Fruit fly (Drosophila melanogaster): ENCODE measurements around the gene CG3744.

CG3744 gene

DNA sequence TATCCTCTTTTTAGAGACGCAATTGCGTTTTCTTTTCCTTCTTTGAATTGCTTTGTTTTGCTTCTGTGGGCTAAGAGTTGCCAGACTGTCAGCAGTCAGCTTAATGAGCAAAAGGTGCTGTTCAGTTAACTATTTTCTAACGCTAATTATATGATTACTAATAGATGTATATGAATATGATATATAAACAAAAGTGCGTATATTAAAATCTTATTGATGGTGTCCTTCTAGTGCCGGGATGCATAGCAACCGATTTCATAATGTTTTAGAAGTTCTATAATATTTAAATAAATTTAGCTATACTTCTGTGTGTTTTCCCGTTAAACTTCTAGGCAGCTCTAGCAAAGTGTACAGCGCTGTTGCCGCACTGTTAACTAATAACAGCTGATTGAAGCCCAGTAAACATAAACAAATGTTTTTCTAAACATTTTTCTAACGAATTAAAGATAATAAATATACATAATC, 46.5 kb downstream of the CG3744 start, which contains the start of the genes Kaz and CG43273 (continued):
- TF ChIP-seq Sry-β (GFP tag; optimal IDR thresholded peaks at IDR 0.05) (peak; percentile 100), CG9932 (GFP tag; IDR thresholded peaks at IDR 0.05) (peak; percentile 78), tin (GFP tag; optimal IDR thresholded peaks at IDR 0.05) (peak; percentile 52), CG10654 (GFP tag; optimal IDR thresholded peaks at IDR 0.05) (peak; percentile 17), BEAF-32 (GFP tag; optimal IDR thresholded peaks at IDR 0.05) (peak; percentile 27), CG30020 (tag; optimal IDR thresholded peaks at IDR 0.05) (peak; percentile 68), Xbp1 (GFP tag; optimal IDR thresholded peaks at IDR 0.05) (peak; percentile 75), CG2202 (tag; optimal IDR thresholded peaks at IDR 0.05) (peak; percentile 12), pnt (GFP tag; optimal IDR thresholded peaks at IDR 0.05) (peak; percentile 3), CG2116 (GFP tag; optimal IDR thresholded peaks at IDR 0.05) (peak; percentile 60), crp (GFP tag; optimal IDR thresholded peaks at IDR 0.05) (peak; percentile 34 to 89), Hr3 (GFP tag; optimal IDR thresholded peaks at IDR 0.05) (peak; percentile 48), tll (GFP tag; optimal IDR thresholded peaks at IDR 0.05) (peak in 1 of 2 experiments; percentile 28), repo (GFP tag; optimal IDR thresholded peaks at IDR 0.05) (no peak), Med (GFP tag) (peak; percentile 81), Xrp1 (GFP tag; IDR thresholded peaks at IDR 0.05) (peak; percentile 40; the same call in 1 of the 2 replicates), br (optimal IDR thresholded peaks at IDR 0.05) (no peak), CG15514 (GFP tag; optimal IDR thresholded peaks at IDR 0.05) (peak; percentile 37), CG18599 (GFP tag; optimal IDR thresholded peaks at IDR 0.05) (peak; percentile 67), YL-1 (GFP tag; optimal IDR thresholded peaks at IDR 0.05) (peak; percentile 69), pzg (GFP tag; optimal IDR thresholded peaks at IDR 0.05) (peak; percentile 35), CG4820 (GFP tag; optimal IDR thresholded peaks at IDR 0.05) (peak; percentile 42), wdn (GFP tag; IDR thresholded peaks at IDR 0.05) (0 out of 2 replicates have a peak, but pooled peaks have one; percentile 19), gsb-n (tag; optimal IDR thresholded peaks at IDR 0.05) (no peak), CG8281 (tag; optimal IDR thresholded peaks at IDR 0.05) (no peak), slou (GFP tag; optimal IDR thresholded peaks at IDR 0.05) (peak; percentile 35), Scr (GFP tag; IDR thresholded peaks at IDR 0.05; ENCODE audit: partially characterized antibody) (peak; percentile 30; the same call in 1 of the 2 replicates), HLH4C (GFP tag; IDR thresholded peaks at IDR 0.05; ENCODE audit: partially characterized antibody) (no peak), psq (GFP tag; optimal IDR thresholded peaks at IDR 0.05) (peak; percentile 43), CoRest (tag; optimal IDR thresholded peaks at IDR 0.05) (peak; percentile 79), CG9727 (GFP tag; optimal IDR thresholded peaks at IDR 0.05) (peak; percentile 32), CG3847 (GFP tag; IDR thresholded peaks at IDR 0.05) (peak; percentile 75), sna (GFP tag; IDR thresholded peaks at IDR 0.05; ENCODE audit: partially characterized antibody) (0 out of 2 replicates have a peak, but pooled peaks have one; percentile 11), CG10321 (GFP tag; IDR thresholded peaks at IDR 0.05) (no peak), sr (GFP tag; IDR thresholded peaks at IDR 0.05) (no peak), Hmr (GFP tag; optimal IDR thresholded peaks at IDR 0.05) (peak; percentile 42), CG13775 (GFP tag; optimal IDR thresholded peaks at IDR 0.05) (peak; percentile 66), CG13424 (tag; optimal IDR thresholded peaks at IDR 0.05) (peak; percentile 77), CG34422 (GFP tag; IDR thresholded peaks at IDR 0.05) (0 out of 3 replicates have a peak, but pooled peaks have one; percentile 52), chif (GFP tag; optimal IDR thresholded peaks at IDR 0.05) (peak in 1 of 2 experiments; percentile 11), scrt (GFP tag; optimal IDR thresholded peaks at IDR 0.05) (peak; percentile 42), sens (GFP tag) (peak; percentile 81), chm (GFP tag; IDR thresholded peaks at IDR 0.05) (peak; percentile 19; the same call in 1 of the 2 replicates), CG12942 (GFP tag; optimal IDR thresholded peaks at IDR 0.05) (peak; percentile 40), Hr51 (GFP tag; optimal IDR thresholded peaks at IDR 0.05) (peak in 1 of 2 experiments; percentile 13), otp (GFP tag; IDR thresholded peaks at IDR 0.05) (no peak), CG4328 (GFP tag; optimal IDR thresholded peaks at IDR 0.05) (peak; percentile 23), btn (GFP tag; optimal IDR thresholded peaks at IDR 0.05) (no peak), CG14710 (tag; optimal IDR thresholded peaks at IDR 0.05) (peak; percentile 81)

Measured in whole organism, embryonic.